Worm (Caenorhabditis elegans): ENCODE measurements around the gene nstp-8.

DNA sequence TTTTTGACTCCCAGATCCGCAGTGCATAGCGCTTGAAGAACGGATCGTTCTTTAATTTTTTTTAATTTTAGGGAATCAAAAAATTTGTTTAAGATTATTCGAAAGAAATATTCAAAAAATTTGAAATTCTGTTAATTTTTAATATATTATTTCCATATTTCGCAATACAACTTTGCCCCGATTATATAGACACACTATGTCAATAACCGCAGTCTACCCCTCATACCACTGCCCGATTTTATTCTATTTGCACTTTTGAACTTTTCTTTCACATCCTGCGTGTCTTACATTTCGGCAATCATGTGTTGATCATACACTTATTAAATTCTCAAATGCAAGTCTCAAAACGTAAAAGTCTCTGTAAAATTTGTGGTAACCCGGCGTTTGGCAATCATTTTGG is 3.4 kb downstream of the nstp-8 start, which contains the start of gene nhr-56:
- TF ChIP-seq snpc-4 (GFP tag; optimal IDR thresholded peaks at IDR 0.05) (no peak), snpc-4 (tag; optimal IDR thresholded peaks at IDR 0.05) (no peak), C17E4.6 (GFP tag; IDR thresholded peaks at IDR 0.05) (no peak)
